Fruit fly (Drosophila melanogaster) whole organism, adult: ENCODE measurements around the gene TyrRII.

ENCODE experiments used
- CG11617 ChIP-seq: fragments of 200-800 bp; sonication (Bioruptor generic); optimal IDR thresholded peaks from 2 replicates; lab custom pipeline; 2017; ENCODE audit warnings: mild to moderate bottlenecking, missing biosample characterization, missing genetic modification reagents, missing genetic modification characterization
- CG12768 ChIP-seq: fragments of 200-800 bp; sonication (Bioruptor generic); optimal IDR thresholded peaks from 2 replicates; lab custom pipeline; 2017; ENCODE audit warnings: missing biosample characterization, missing genetic modification characterization, mild to moderate bottlenecking, moderate library complexity, missing genetic modification reagents
- CG14711 ChIP-seq: fragments of 200-800 bp; sonication (Bioruptor generic); optimal IDR thresholded peaks from 2 replicates; lab custom pipeline; 2018; ENCODE audit warnings: missing biosample characterization, mild to moderate bottlenecking, missing genetic modification characterization, moderate library complexity
- CG1620 ChIP-seq: fragments of 200-800 bp; sonication (Bioruptor generic); optimal IDR thresholded peaks from 2 replicates; lab custom pipeline; 2016; ENCODE audit warnings: missing biosample characterization, missing genetic modification characterization
- CG33017 ChIP-seq: fragments of 200-800 bp; sonication (Bioruptor generic); optimal IDR thresholded peaks from 2 replicates; lab custom pipeline; 2018; ENCODE audit warnings: missing biosample characterization, mild to moderate bottlenecking, missing genetic modification characterization, moderate library complexity
- CG5204 ChIP-seq: fragments of 200-800 bp; sonication (Bioruptor generic); optimal IDR thresholded peaks from 2 replicates; lab custom pipeline; 2016; ENCODE audit warnings: missing biosample characterization, missing genetic modification characterization
- CG7045 ChIP-seq: fragments of 200-800 bp; sonication (Bioruptor generic); optimal IDR thresholded peaks from 2 replicates; lab custom pipeline; 2017; ENCODE audit warnings: missing biosample characterization, mild to moderate bottlenecking, missing genetic modification characterization
- CG7101 ChIP-seq: fragments of 200-800 bp; sonication (Bioruptor generic); optimal IDR thresholded peaks from 2 replicates; lab custom pipeline; 2018; ENCODE audit warnings: missing biosample characterization, mild to moderate bottlenecking, missing genetic modification characterization, moderate library complexity
- Clk ChIP-seq: fragments of 200-800 bp; sonication (Bioruptor generic); optimal IDR thresholded peaks from 2 replicates; lab custom pipeline; 2017; ENCODE audit warnings: missing biosample characterization, missing genetic modification characterization
- Crg-1 ChIP-seq: fragments of 200-800 bp; sonication (Bioruptor generic); optimal IDR thresholded peaks from 2 replicates; lab custom pipeline; 2016; ENCODE audit warnings: missing biosample characterization, missing genetic modification characterization
- Hr96 ChIP-seq: fragments of 200-800 bp; sonication (Bioruptor generic); optimal IDR thresholded peaks from 2 replicates; lab custom pipeline; 2016; ENCODE audit warnings: missing biosample characterization, missing genetic modification characterization
- Mnt ChIP-seq: fragments of 200-800 bp; sonication (Bioruptor generic); optimal IDR thresholded peaks from 2 replicates; lab custom pipeline; 2016; ENCODE audit warnings: missing biosample characterization, mild to moderate bottlenecking, missing genetic modification characterization
- bab1 ChIP-seq: fragments of 200-800 bp; sonication (Bioruptor generic); optimal IDR thresholded peaks from 3 replicates; lab custom pipeline; 2019; ENCODE audit warnings: missing biosample characterization, mild to moderate bottlenecking, missing genetic modification characterization, moderate library complexity
- cic ChIP-seq: fragments of 200-800 bp; sonication (Bioruptor generic); optimal IDR thresholded peaks from 2 replicates; lab custom pipeline; 2017; ENCODE audit warnings: missing biosample characterization, mild to moderate bottlenecking, missing genetic modification characterization, moderate library complexity
- cnc ChIP-seq, 2 experiments: fragments of >200 bp; optimal IDR thresholded peaks; 2 replicates each; lab custom pipeline; 2017
- kay ChIP-seq: fragments of 200-800 bp; sonication (Bioruptor generic); peaks from one replicate; lab custom pipeline; 2016; ENCODE audit warnings: missing biosample characterization, missing genetic modification characterization, borderline replicate concordance
- ovo ChIP-seq: fragments of 200-800 bp; sonication (Bioruptor generic); optimal IDR thresholded peaks from 2 replicates; lab custom pipeline; 2016; ENCODE audit warnings: missing biosample characterization, missing genetic modification characterization
- pad ChIP-seq: fragments of 200-800 bp; sonication (Bioruptor generic); optimal IDR thresholded peaks from 3 replicates; lab custom pipeline; 2017; ENCODE audit warnings: missing biosample characterization, missing genetic modification characterization, mild to moderate bottlenecking, moderate library complexity, missing genetic modification reagents
- tj ChIP-seq: fragments of 200-800 bp; sonication (Bioruptor generic); optimal IDR thresholded peaks from 3 replicates; lab custom pipeline; 2017; ENCODE audit warnings: missing biosample characterization, mild to moderate bottlenecking, missing genetic modification characterization, moderate library complexity
- toe ChIP-seq: fragments of 200-800 bp; sonication (Bioruptor generic); optimal IDR thresholded peaks from 2 replicates; lab custom pipeline; 2016; ENCODE audit warnings: missing biosample characterization, missing genetic modification characterization

The TyrRII gene

DNA sequence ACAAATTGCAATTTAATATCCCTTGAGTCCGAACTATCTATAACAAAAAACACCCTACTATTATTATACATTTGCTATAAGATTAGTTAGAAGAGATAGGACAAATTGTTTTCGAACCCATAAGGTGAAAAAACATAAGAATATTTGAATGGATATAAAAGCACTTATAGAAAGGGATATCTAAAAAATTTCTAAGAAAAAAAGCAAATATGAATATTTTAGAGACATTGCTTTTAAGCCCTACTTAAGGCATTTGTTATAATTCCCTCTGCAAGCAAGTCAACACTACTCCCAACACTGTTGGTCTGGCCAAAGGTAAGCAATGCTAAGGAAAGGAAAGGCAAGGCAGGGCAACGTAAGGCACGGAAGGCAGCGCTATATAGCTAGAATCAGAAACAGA is 26.0 kb upstream of the TyrRII start:
- no peak for TF ChIP-seq cnc (optimal IDR thresholded peaks at IDR 0.05; lab: Kevin White, UChicago)
- no peak for TF ChIP-seq toe (GFP tag; lab: Kevin White, UChicago)
- TF ChIP-seq CG33017, result no peak
- no peak for TF ChIP-seq tj (GFP tag; lab: Kevin White, UChicago)
- no peak for TF ChIP-seq cic (GFP tag; lab: Kevin White, UChicago)
- TF ChIP-seq Clk (GFP tag; lab: Kevin White, UChicago), result no peak
- no peak for TF ChIP-seq CG5204 (GFP tag; lab: Kevin White, UChicago)
- no peak for TF ChIP-seq Mnt (GFP tag; lab: Kevin White, UChicago)
- no peak for TF ChIP-seq pad (GFP tag; lab: Kevin White, UChicago)
- no peak for TF ChIP-seq CG14711 (tag; lab: Kevin White, UChicago)
- TF ChIP-seq CG11617, result no peak
- TF ChIP-seq Hr96 (GFP tag; lab: Kevin White, UChicago), result no peak
- no peak for TF ChIP-seq CG1620 (GFP tag; lab: Kevin White, UChicago)
- no peak for TF ChIP-seq ovo (GFP tag; lab: Kevin White, UChicago)
- no peak for TF ChIP-seq Crg-1
- no peak for TF ChIP-seq CG7045
- no peak for TF ChIP-seq bab1

DNA sequence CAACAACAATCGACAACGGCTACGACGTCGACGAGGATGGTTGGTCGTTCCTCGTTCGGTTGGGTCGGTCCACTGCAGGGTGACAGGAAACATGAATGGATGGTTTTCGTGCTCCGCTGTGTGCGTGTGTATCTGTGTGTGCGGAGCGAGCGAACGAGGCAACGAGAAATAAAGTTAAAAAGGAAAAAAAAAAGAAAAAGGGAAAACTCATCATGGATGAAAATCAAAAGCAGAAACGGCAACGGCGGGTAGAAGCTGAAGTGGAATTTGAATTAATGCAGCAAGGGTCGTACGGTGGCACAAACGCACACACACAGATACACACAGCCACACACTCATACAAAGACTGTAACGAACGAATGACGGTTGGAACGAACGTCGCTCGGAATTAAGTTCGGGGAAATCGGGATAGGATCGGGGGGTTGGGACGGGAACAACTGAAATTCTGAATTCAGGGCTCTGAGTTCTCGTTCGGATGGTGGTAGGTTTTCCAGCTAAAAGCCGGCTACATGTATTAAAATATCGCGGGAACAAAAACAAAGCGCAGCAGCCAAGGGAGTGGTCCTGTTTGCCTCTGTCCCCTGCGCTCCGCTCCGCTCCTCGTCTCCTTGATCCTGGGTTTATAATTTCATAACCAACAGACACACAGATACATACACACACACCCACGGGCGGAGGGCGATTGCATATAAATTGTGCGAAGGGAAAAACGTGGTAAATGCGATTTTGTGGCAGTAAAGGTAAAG is 25.3 kb upstream of the TyrRII start:
- TF ChIP-seq CG7101 (tag; lab: Kevin White, UChicago), result no peak
- no peak for TF ChIP-seq CG1620 (GFP tag; lab: Kevin White, UChicago)
- no peak for TF ChIP-seq Mnt (GFP tag; lab: Kevin White, UChicago)
- no peak for TF ChIP-seq CG33017
- no peak for TF ChIP-seq cnc (optimal IDR thresholded peaks at IDR 0.05; lab: Kevin White, UChicago)
- TF ChIP-seq CG14711 (tag; lab: Kevin White, UChicago), result no peak
- no peak for TF ChIP-seq Hr96 (GFP tag; lab: Kevin White, UChicago)
- TF ChIP-seq ovo (GFP tag; lab: Kevin White, UChicago), result no peak

DNA sequence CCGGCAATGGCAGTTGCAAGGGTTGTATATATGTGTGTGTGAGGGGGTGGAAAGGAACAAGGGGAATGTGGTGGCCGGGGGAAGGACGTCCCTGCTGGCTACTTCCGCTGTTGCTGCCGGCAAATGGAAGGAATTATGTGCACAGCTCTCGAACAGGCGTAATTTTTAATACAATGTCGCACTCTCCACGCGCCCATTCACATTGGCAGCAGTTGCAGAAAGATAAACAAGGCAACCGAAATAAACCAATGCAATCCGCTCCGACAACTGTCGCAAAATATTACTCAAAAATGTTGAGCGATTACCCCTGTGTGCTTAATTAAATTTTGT is 24.8 kb upstream of the TyrRII start:
- no peak for TF ChIP-seq CG7101 (tag; lab: Kevin White, UChicago)

DNA sequence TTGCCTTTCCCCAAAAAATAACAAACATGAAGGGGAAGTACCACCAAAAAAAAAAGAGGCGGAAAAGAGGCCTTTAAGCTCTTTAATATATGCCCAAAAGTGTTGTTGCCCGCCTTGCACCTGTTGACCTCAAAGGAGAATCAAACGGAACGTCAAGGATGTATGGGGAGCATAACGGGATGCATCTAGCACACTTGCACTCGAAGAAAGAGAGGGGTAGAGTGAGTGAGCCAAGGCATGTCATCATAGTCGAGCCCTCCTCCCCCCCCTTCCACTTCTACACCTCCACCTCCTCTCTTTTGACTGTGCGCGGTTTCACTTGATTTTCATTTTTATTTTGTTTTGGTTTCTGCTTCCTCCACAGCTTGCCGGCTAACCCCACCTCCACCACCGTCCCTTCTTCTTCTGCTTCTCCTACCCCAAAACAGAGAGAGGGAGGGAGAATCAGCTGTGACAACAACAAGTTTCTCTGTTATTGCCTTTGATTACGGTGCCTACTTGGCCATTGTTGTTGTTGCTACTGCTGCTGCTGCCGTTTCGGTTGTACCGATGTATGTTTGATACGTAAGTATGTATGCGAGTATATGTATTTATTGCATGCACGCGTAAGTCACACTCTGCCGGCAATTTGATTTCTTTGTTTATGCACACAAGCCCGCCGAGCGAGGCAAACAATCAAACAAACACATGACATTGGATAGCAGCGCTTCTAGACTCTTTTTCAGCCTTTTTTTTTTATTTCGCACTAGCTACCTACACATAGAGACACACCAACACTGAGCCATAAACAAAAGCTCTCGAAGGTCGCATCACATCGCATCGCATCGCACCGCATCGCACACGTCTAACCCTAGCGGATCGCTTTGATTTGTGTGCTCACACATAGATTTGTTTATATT is 23.5 kb upstream of the TyrRII start:
- TF ChIP-seq CG12768 (GFP tag; lab: Kevin White, UChicago), result peak; percentile 28
- peak; percentile 82 for TF ChIP-seq pad (GFP tag; lab: Kevin White, UChicago)
- peak; percentile 29 for TF ChIP-seq ovo (GFP tag; lab: Kevin White, UChicago)
- TF ChIP-seq tj (GFP tag; lab: Kevin White, UChicago), result peak; percentile 56
- no peak for TF ChIP-seq CG14711 (tag; lab: Kevin White, UChicago)
- TF ChIP-seq cic (GFP tag; lab: Kevin White, UChicago), result peak; percentile 27

DNA sequence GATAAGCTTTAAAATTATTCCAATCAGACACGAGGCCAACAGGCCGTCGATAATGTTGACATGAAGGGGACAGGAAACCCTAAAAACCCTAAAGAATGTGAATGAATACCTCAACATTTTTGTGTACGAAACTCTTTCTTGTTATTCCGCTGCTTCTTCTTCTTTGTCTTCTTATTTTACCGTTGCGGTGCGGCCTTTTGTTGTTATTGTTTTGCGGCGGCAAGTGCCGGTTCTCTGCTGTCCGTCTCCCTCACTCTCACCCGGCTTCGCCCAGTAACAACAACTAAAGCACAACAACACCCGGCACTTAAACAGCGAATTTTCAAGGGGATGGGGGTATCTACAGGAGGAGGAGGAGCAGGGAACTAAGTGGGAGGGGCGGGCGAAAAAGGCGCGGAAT is 22.0 kb upstream of the TyrRII start:
- TF ChIP-seq CG5204 (GFP tag; lab: Kevin White, UChicago) (no peak), tj (GFP tag; lab: Kevin White, UChicago) (peak; percentile 56), CG14711 (tag; lab: Kevin White, UChicago) (peak; percentile 58), cnc (optimal IDR thresholded peaks at IDR 0.05; lab: Kevin White, UChicago) (no peak), CG12768 (GFP tag; lab: Kevin White, UChicago) (no peak), kay (no peak), CG11617 (no peak), pad (GFP tag; lab: Kevin White, UChicago) (no peak), CG7101 (tag; lab: Kevin White, UChicago) (no peak), cic (GFP tag; lab: Kevin White, UChicago) (peak; percentile 33), ovo (GFP tag; lab: Kevin White, UChicago) (peak; percentile 53)

DNA sequence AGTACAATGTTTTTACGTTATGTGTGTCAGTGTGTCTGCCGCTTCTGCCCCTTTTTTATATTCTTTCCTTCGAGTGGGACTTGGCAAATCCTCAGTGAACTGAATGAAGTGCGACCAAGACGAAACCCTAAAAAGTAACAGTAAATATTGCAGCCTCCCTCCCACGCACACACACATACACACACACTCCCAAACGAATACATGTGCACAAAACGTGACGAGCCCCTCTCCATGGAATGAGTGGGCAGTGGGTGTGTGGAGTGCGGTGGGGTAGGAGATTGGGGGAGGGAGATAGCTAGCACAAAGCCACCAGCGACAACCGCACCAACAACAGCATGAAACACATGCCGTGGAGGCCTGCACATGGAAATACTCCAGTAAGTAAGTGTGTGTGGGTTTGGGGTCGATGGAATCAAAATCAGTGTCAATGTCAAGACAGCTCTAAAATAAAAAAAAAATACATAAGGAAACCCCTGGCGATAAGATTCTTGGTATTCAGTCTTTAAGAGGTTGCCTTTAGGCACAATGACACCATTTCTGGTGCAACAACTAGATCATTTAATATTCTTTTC is 21.6 kb upstream of the TyrRII start:
- TF ChIP-seq CG11617, result no peak
- TF ChIP-seq pad (GFP tag; lab: Kevin White, UChicago), result peak; percentile 92
